Fruit fly (Drosophila melanogaster): Measurements from ENCODE around the gene PGRP-LB.

Gene PGRP-LB

DNA sequence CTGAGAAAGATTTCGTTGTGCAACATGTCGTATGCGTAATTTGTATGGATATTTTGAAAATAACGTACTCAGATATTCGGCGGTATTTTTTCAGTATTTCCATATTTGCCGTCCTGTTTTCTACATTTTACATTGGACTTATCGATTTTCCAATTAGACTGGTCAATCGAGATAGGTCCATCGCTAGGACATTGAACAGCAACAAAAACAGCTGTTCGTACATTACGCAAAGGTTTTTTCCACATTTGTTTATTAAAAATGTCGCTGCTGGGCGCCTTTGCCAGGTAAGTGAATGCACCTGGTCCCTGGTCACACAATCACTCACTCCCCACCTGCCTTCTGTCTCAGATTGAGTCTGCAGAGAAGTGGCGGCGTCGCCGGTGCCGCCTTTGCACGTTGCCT lies 52.6 kb downstream of the PGRP-LB start, which contains the start of gene mRpL40:
Gene mRpL40 (plus strand): TSS at position 186 of the 402 bp plus-strand sequence.
- no peak for TF ChIP-seq CG14050 (GFP tag; IDR thresholded peaks at IDR 0.05)
- TF ChIP-seq Atf6 (GFP tag; IDR thresholded peaks at IDR 0.05) = no peak
- TF ChIP-seq CG16813 (GFP tag; IDR thresholded peaks at IDR 0.05; ENCODE audit: partially characterized antibody) = peak; percentile 45; the same call in 2 of the 3 replicates
- TF ChIP-seq CG9727 (GFP tag; optimal IDR thresholded peaks at IDR 0.05) = no peak
- TF ChIP-seq phol (tag; optimal IDR thresholded peaks at IDR 0.05) = no peak
- TF ChIP-seq CG17912 (GFP tag; optimal IDR thresholded peaks at IDR 0.05) = no peak
- no peak for TF ChIP-seq PHDP (tag; optimal IDR thresholded peaks at IDR 0.05)
- TF ChIP-seq onecut (GFP tag; IDR thresholded peaks at IDR 0.05) = peak; percentile 39
- TF ChIP-seq sisA (GFP tag; IDR thresholded peaks at IDR 0.05) = no peak
- TF ChIP-seq zfh2 (GFP tag; optimal IDR thresholded peaks at IDR 0.05) = no peak
- TF ChIP-seq CG9437 (GFP tag; optimal IDR thresholded peaks at IDR 0.05) = no peak
- peak; percentile 74 for TF ChIP-seq MESR4 (GFP tag; optimal IDR thresholded peaks at IDR 0.05)
- TF ChIP-seq jing (GFP tag; optimal IDR thresholded peaks at IDR 0.05) = no peak
- TF ChIP-seq Dfd (GFP tag; optimal IDR thresholded peaks at IDR 0.05) = no peak
- no peak for TF ChIP-seq Sry-β (GFP tag; optimal IDR thresholded peaks at IDR 0.05)
- no peak for TF ChIP-seq CrebB (tag; optimal IDR thresholded peaks at IDR 0.05)
- TF ChIP-seq CG3838 (GFP tag; optimal IDR thresholded peaks at IDR 0.05) = no peak
- TF ChIP-seq Ravus (GFP tag; IDR thresholded peaks at IDR 0.05) = no peak
- no peak for TF ChIP-seq CG11456 (GFP tag; IDR thresholded peaks at IDR 0.05)
- TF ChIP-seq CG32767 (GFP tag; IDR thresholded peaks at IDR 0.05) = no peak
- no peak for TF ChIP-seq CG12219 (GFP tag; optimal IDR thresholded peaks at IDR 0.05)
- TF ChIP-seq GATAe (GFP tag; conservative IDR thresholded peaks at IDR 0.05) = no peak
- no peak for TF ChIP-seq CG10431 (GFP tag; optimal IDR thresholded peaks at IDR 0.05)
- TF ChIP-seq CG1529 (GFP tag; optimal IDR thresholded peaks at IDR 0.05) = no peak
- no peak for TF ChIP-seq maf-S (GFP tag; optimal IDR thresholded peaks at IDR 0.05)
- TF ChIP-seq CG6683 (GFP tag; optimal IDR thresholded peaks at IDR 0.05) = no peak
- no peak for TF ChIP-seq Hey (tag; optimal IDR thresholded peaks at IDR 0.05)
- no peak for TF ChIP-seq ssp (GFP tag; IDR thresholded peaks at IDR 0.05)
- no peak for TF ChIP-seq kah (GFP tag; optimal IDR thresholded peaks at IDR 0.05)
- TF ChIP-seq insv (GFP tag; optimal IDR thresholded peaks at IDR 0.05) = peak; percentile 4 to 95
- no peak for TF ChIP-seq Deaf1 (tag; optimal IDR thresholded peaks at IDR 0.05)
- TF ChIP-seq CG3995 (GFP tag; optimal IDR thresholded peaks at IDR 0.05) = no peak
- peak; percentile 49 for TF ChIP-seq CG1603 (tag; optimal IDR thresholded peaks at IDR 0.05)
- TF ChIP-seq ac (GFP tag; optimal IDR thresholded peaks at IDR 0.05) = no peak
- no peak for TF ChIP-seq dpn (GFP tag; optimal IDR thresholded peaks at IDR 0.05)
- TF ChIP-seq shn (GFP tag; optimal IDR thresholded peaks at IDR 0.05) = no peak
- TF ChIP-seq Optix (GFP tag; IDR thresholded peaks at IDR 0.05) = no peak
- no peak for TF ChIP-seq CG8765 (GFP tag; IDR thresholded peaks at IDR 0.05)
- TF ChIP-seq CG32772 (GFP tag; IDR thresholded peaks at IDR 0.05) = no peak
- TF ChIP-seq tx (GFP tag; optimal IDR thresholded peaks at IDR 0.05) = no peak
- no peak for TF ChIP-seq CG10565 (GFP tag; optimal IDR thresholded peaks at IDR 0.05)
- TF ChIP-seq oc (tag; optimal IDR thresholded peaks at IDR 0.05) = no peak
- TF ChIP-seq cg (GFP tag; optimal IDR thresholded peaks at IDR 0.05) = no peak
- no peak for TF ChIP-seq fd102C (GFP tag; optimal IDR thresholded peaks at IDR 0.05)
- no peak for TF ChIP-seq CG2889 (GFP tag; IDR thresholded peaks at IDR 0.05)
- TF ChIP-seq CG10209 (GFP tag; optimal IDR thresholded peaks at IDR 0.05) = no peak
- no peak for TF ChIP-seq bsh (GFP tag; optimal IDR thresholded peaks at IDR 0.05)
- no peak for TF ChIP-seq bab2 (GFP tag; optimal IDR thresholded peaks at IDR 0.05)
- TF ChIP-seq Nf-YB (GFP tag; optimal IDR thresholded peaks at IDR 0.05) = no peak
- no peak for TF ChIP-seq ap (GFP tag; IDR thresholded peaks at IDR 0.05)
- TF ChIP-seq CG2875 (GFP tag; optimal IDR thresholded peaks at IDR 0.05) = no peak
- no peak for TF ChIP-seq Fer3 (tag; optimal IDR thresholded peaks at IDR 0.05)
